Fruit fly (Drosophila melanogaster) whole organism, wandering third instar larva: Measurements from ENCODE around the gene CG33511.

ENCODE experiments used
- Abd-B ChIP-seq: fragments of >200 bp; optimal IDR thresholded peaks from 2 replicates; lab custom pipeline; 2017; ENCODE audit warnings: missing biosample characterization, missing genetic modification characterization
- CG32264 ChIP-seq: fragments of 200-800 bp; sonication (Bioruptor generic); optimal IDR thresholded peaks from 2 replicates; lab custom pipeline; 2016; ENCODE audit warnings: missing biosample characterization, missing genetic modification characterization
- CG9705 ChIP-seq: fragments of 200-800 bp; sonication (Bioruptor generic); optimal IDR thresholded peaks from 2 replicates; lab custom pipeline; 2018; ENCODE audit warnings: missing biosample characterization, mild to moderate bottlenecking, missing genetic modification characterization
- CrebA ChIP-seq: fragments of 200-800 bp; sonication (Bioruptor generic); optimal IDR thresholded peaks from 2 replicates; lab custom pipeline; 2016; ENCODE audit warnings: missing biosample characterization, mild to moderate bottlenecking, missing genetic modification characterization, borderline replicate concordance
- Dif ChIP-seq: fragments of 200-275, 200-300 bp; sonication (Bioruptor generic); optimal IDR thresholded peaks from 2 replicates; lab custom pipeline; 2018; ENCODE audit warnings: missing biosample characterization, missing genetic modification characterization; ENCODE audit not compliant: partially characterized antibody
- HLH106 ChIP-seq: fragments of 200-800 bp; optimal IDR thresholded peaks from 3 replicates; lab custom pipeline; 2019; ENCODE audit warnings: missing biosample characterization, mild to moderate bottlenecking, missing genetic modification characterization, moderate library complexity
- Hnf4 ChIP-seq: fragments of 200-800 bp; sonication (Bioruptor generic); optimal IDR thresholded peaks from 2 replicates; lab custom pipeline; 2016; ENCODE audit warnings: missing biosample characterization, mild to moderate bottlenecking, missing genetic modification characterization
- Hr78 ChIP-seq: fragments of >200 bp; optimal IDR thresholded peaks from 2 replicates; lab custom pipeline; 2017; ENCODE audit warnings: missing biosample characterization, missing genetic modification characterization
- Hr83 ChIP-seq: fragments of 200-300 bp; sonication (Bioruptor generic); optimal IDR thresholded peaks from 2 replicates; lab custom pipeline; 2016; ENCODE audit warnings: missing biosample characterization, mild to moderate bottlenecking, missing genetic modification characterization, moderate library complexity; ENCODE audit not compliant: poor library complexity, severe bottlenecking
- N ChIP-seq: fragments of >200 bp; optimal IDR thresholded peaks from 2 replicates; lab custom pipeline; 2018; ENCODE audit warnings: missing biosample characterization, missing external identifiers, missing genetic modification characterization
- OdsH ChIP-seq: fragments of 200-800 bp; sonication (Bioruptor generic); optimal IDR thresholded peaks from 2 replicates; lab custom pipeline; 2016; ENCODE audit warnings: missing biosample characterization, mild to moderate bottlenecking, missing genetic modification characterization
- Rel ChIP-seq, 2 experiments: fragments of 200-800 bp; sonication (Bioruptor generic) in 1 of 2; optimal IDR thresholded peaks; 2 replicates in 1 of 2; 3 replicates in 1 of 2; lab custom pipeline; 2016 to 2019; ENCODE audit warnings: mild to moderate bottlenecking in 2 of 2, missing biosample characterization in 2 of 2, missing genetic modification characterization in 2 of 2, moderate library complexity in 1 of 2
- Sp1 ChIP-seq: fragments of 200-800 bp; sonication (Bioruptor generic); optimal IDR thresholded peaks from 3 replicates; lab custom pipeline; 2019; ENCODE audit warnings: missing biosample characterization, mild to moderate bottlenecking, missing genetic modification characterization, moderate library complexity
- Vsx2 ChIP-seq: fragments of 200-300, 225-300 bp; sonication (Bioruptor generic); optimal IDR thresholded peaks from 2 replicates; lab custom pipeline; 2018; ENCODE audit warnings: missing biosample characterization, missing genetic modification characterization; ENCODE audit not compliant: partially characterized antibody
- brk ChIP-seq: fragments of 200-800 bp; sonication (Bioruptor generic); optimal IDR thresholded peaks from 2 replicates; lab custom pipeline; 2016; ENCODE audit warnings: missing biosample characterization, mild to moderate bottlenecking, missing genetic modification characterization
- dl ChIP-seq, 2 experiments: fragments of 175-275, 200-275 bp in 1 of 2; fragments of 200-275 bp in 1 of 2; sonication (Bioruptor generic); optimal IDR thresholded peaks; lab custom pipeline; 2018; ENCODE audit warnings: mild to moderate bottlenecking in 2 of 2, missing biosample characterization in 2 of 2, missing genetic modification characterization in 2 of 2, moderate library complexity in 2 of 2; ENCODE audit not compliant: partially characterized antibody in 2 of 2, insufficient read depth in 1 of 2
- dmrt93B ChIP-seq: fragments of 200-800 bp; sonication (Bioruptor generic); optimal IDR thresholded peaks from 2 replicates; lab custom pipeline; 2018; ENCODE audit warnings: missing biosample characterization, mild to moderate bottlenecking, missing genetic modification characterization
- dsf ChIP-seq: sonication (Bioruptor generic); optimal IDR thresholded peaks from 2 replicates; lab custom pipeline; 2016; ENCODE audit warnings: missing biosample characterization, missing genetic modification characterization, borderline replicate concordance
- ey ChIP-seq: fragments of 200-800 bp; sonication (Bioruptor generic); optimal IDR thresholded peaks from 2 replicates; lab custom pipeline; 2016; ENCODE audit warnings: missing biosample characterization, missing genetic modification characterization
- foxo ChIP-seq, 2 experiments: fragments of 200-800 bp; sonication (Bioruptor generic); optimal IDR thresholded peaks; 2 replicates in 1 of 2; 3 replicates in 1 of 2; lab custom pipeline; 2016 to 2017; ENCODE audit warnings: missing biosample characterization in 2 of 2, missing genetic modification characterization in 2 of 2
- fru ChIP-seq: fragments of 200-800 bp; sonication (Bioruptor generic); optimal IDR thresholded peaks from 3 replicates; lab custom pipeline; 2016; ENCODE audit warnings: missing biosample characterization, mild to moderate bottlenecking, missing genetic modification characterization
- h ChIP-seq: fragments of 200-800 bp; sonication (Bioruptor generic); optimal IDR thresholded peaks from 3 replicates; lab custom pipeline; 2016; ENCODE audit warnings: missing biosample characterization, mild to moderate bottlenecking, missing genetic modification characterization
- lola ChIP-seq: fragments of >200 bp; optimal IDR thresholded peaks from 2 replicates; lab custom pipeline; 2017; ENCODE audit warnings: missing biosample characterization, missing genetic modification characterization
- pan ChIP-seq: fragments of >200 bp; optimal IDR thresholded peaks from 2 replicates; lab custom pipeline; 2017
- rgr ChIP-seq: fragments of 200-800 bp; sonication (Bioruptor generic); optimal IDR thresholded peaks from 3 replicates; lab custom pipeline; 2016; ENCODE audit warnings: missing biosample characterization, mild to moderate bottlenecking, missing genetic modification characterization
- sage ChIP-seq: fragments of 200-800 bp; sonication (Bioruptor generic); optimal IDR thresholded peaks from 2 replicates; lab custom pipeline; 2016; ENCODE audit warnings: missing biosample characterization, mild to moderate bottlenecking, missing genetic modification characterization
- sv ChIP-seq: fragments of 200-800 bp; sonication (Bioruptor generic); optimal IDR thresholded peaks from 3 replicates; lab custom pipeline; 2016; ENCODE audit warnings: missing biosample characterization, missing genetic modification characterization
- tai ChIP-seq: sonication (Bioruptor generic); optimal IDR thresholded peaks from 2 replicates; lab custom pipeline; 2016; ENCODE audit warnings: missing biosample characterization, missing genetic modification characterization
- woc ChIP-seq: sonication (Bioruptor generic); optimal IDR thresholded peaks from 2 replicates; lab custom pipeline; 2016; ENCODE audit warnings: missing biosample characterization, mild to moderate bottlenecking, missing genetic modification characterization

CG33511 gene

DNA sequence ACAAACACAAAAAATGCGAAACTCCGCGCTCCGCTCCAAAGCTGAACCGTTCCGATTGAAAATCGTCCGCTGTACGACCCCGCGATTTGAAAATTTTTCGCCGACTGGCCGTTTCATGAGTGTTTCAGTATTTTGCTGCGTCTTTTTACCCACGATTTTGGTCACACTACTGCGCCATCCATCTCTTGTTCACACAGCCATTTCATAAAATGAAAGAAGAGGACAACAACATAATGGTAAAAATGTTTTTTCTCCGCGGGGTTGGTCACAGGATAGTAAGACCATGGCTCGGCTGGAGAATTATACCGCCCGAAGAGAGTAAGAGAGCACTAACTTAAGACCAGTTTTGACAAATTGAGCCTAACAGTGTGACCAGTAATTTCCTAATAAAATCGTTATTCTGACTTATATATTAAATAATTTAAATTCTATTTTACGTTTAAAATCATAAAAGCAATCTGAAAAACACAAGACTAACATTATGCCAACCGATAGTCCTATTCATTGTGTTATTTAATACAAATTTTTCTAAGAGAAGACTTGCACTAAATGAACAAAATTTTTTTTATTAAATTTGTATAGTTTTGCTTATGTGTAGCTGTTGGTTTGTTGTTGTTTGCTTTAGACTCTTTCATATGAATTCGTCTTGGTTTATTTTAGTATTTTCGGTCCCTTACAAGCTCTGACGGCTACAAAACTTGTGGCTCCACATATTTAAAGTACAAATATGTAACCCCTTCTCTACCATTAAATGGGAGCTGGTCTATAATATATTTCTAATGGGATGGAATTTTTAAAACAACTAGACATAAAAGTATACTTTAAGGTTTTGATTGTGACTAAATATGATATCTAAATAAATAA, 30.2 kb downstream of the CG33511 start, which contains the start of gene CG42238 (continued):
- TF ChIP-seq dl (GFP tag; optimal IDR thresholded peaks at IDR 0.05; lab: Kevin White, UChicago; ENCODE audit: insufficient read depth in 1 of 2, partially characterized antibody in 2 of 2): peak in 1 of 2 experiments; percentile 39
- TF ChIP-seq Hr78 (GFP tag; lab: Kevin White, UChicago): no peak
- no peak for TF ChIP-seq CrebA (GFP tag; lab: Kevin White, UChicago)

DNA sequence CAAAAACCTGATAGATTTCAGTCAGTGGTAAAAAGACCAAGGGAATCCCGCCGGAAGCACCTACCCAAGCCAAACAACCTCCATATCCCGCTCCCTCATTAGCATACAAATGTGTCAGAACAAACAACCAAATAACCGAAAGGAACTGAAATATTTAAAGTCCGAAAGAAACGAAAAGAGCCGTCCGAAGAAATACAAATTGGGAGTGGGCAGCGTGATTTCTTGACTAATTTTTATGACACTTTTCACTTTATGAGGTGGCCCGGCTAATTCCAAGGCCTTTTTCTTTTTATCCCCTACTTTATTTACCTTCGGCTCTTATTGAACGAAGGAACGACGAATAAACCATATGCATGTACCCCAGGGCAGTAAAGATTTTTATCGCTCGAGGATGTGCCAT, 41.6 kb downstream of the CG33511 start:
- TF ChIP-seq Vsx2 (GFP tag; lab: Kevin White, UChicago) (no peak), lola (GFP tag; lab: Kevin White, UChicago) (no peak), CrebA (GFP tag; lab: Kevin White, UChicago) (no peak), sage (GFP tag; lab: Kevin White, UChicago) (no peak), dsf (GFP tag; lab: Kevin White, UChicago) (no peak), brk (GFP tag; lab: Kevin White, UChicago) (no peak), Hr78 (GFP tag; lab: Kevin White, UChicago) (no peak), Sp1 (GFP tag; lab: Kevin White, UChicago) (no peak), N (GFP tag; lab: Kevin White, UChicago) (no peak), Hnf4 (GFP tag; lab: Kevin White, UChicago) (no peak), ey (GFP tag; lab: Kevin White, UChicago) (no peak), rgr (GFP tag; lab: Kevin White, UChicago) (no peak), Dif (no peak), fru (GFP tag; lab: Kevin White, UChicago) (no peak)

DNA sequence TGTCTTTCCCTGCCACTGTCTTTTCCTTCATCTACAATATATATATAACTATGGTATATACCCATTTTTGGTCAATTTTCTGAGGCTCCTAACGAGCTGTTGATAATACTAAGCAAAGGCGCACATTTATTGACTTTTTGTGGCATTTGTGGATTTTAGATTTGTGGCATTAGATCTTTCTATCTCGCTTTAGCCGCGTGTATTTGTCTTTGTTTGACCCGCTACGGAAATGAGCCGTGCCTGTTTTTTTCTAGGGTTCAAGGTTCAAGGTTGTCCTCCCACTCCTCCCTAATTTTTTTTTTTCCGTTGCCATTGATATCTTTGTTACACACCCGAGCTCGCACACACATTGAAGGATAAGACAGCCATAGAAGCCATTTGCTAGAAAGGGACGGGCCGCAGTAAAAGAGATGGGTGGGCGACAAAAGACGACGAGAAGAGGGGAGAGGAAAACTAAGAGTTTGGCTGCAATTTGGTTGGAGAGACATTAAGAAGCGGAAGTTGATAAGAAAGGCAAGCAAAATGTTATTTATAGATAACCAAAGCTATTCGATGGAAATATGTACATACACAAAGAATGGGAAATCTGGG, 42.6 kb downstream of the CG33511 start:
- TF ChIP-seq HLH106 (tag; lab: Kevin White, UChicago) (no peak), tai (GFP tag; lab: Kevin White, UChicago) (no peak), Vsx2 (GFP tag; lab: Kevin White, UChicago) (no peak), OdsH (GFP tag; lab: Kevin White, UChicago) (no peak), dsf (GFP tag; lab: Kevin White, UChicago) (no peak), pan (lab: Kevin White, UChicago) (no peak), sv (GFP tag; lab: Kevin White, UChicago) (no peak), Rel (GFP tag; optimal IDR thresholded peaks at IDR 0.05; lab: Kevin White, UChicago) (no peak), Rel (tag; optimal IDR thresholded peaks at IDR 0.05; lab: Kevin White, UChicago) (no peak), ey (GFP tag; lab: Kevin White, UChicago) (no peak), lola (GFP tag; lab: Kevin White, UChicago) (no peak), dmrt93B (no peak), N (GFP tag; lab: Kevin White, UChicago) (no peak), woc (GFP tag; lab: Kevin White, UChicago) (no peak), Dif (no peak), brk (GFP tag; lab: Kevin White, UChicago) (no peak), CG32264 (no peak), CG9705 (GFP tag; lab: Kevin White, UChicago) (no peak), Abd-B (GFP tag; lab: Kevin White, UChicago) (no peak)

DNA sequence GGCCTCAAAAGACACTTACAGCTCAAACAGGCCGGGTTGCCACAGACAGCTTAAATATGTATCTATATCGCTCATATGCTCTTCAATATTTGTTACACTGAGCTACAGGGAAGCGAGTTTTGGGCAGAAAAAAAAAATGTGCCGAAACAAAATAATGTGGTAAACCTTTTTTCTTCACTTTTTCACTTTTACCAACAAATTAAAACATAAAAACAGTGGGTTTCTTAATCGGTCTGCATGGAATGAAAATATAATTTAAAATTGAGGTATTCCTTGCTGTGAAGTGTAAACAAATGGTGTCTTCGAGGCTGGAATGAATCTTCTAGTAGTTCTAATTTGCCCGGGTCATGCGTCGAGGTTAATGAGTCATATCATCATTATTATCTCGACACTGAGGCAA, 43.6 kb downstream of the CG33511 start:
- TF ChIP-seq fru (GFP tag; lab: Kevin White, UChicago): peak; percentile 5
- peak; percentile 14 for TF ChIP-seq h (GFP tag; lab: Kevin White, UChicago)
- TF ChIP-seq rgr (GFP tag; lab: Kevin White, UChicago): peak; percentile 29
- TF ChIP-seq sv (GFP tag; lab: Kevin White, UChicago): peak; percentile 33
- peak; percentile 6 for TF ChIP-seq ey (GFP tag; lab: Kevin White, UChicago)
- TF ChIP-seq CG9705 (GFP tag; lab: Kevin White, UChicago): no peak
- no peak for TF ChIP-seq Hr83 (GFP tag; lab: Kevin White, UChicago)
- peak in 1 of 2 experiments; percentile 30 for TF ChIP-seq foxo (GFP tag; optimal IDR thresholded peaks at IDR 0.05; lab: Kevin White, UChicago)
